Worm (Caenorhabditis elegans): Measurements from ENCODE around the gene B0336.7.

DNA sequence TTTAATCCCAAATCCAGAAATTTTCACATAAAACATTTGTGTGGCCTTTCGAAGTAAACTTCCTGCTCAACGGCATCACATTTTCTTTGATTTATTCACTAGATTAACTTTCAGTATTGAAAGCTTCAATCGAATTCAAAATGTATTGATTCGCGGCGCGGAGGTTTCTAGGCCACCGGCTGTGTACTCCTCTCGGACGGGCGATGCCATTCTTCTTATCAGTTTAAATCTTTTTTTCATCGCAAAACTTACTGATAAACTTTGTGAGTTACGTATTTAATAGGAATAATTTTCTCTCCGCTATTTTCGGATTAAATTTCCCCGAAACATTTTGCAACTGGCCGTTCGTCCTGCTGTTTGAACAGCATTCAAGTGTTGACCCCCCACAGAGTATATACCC, 24.7 kb upstream of the B0336.7 start:
- TF ChIP-seq flt-1 (GFP tag; IDR thresholded peaks at IDR 0.05) (peak; percentile 49; the same call in 1 of the 2 replicates), ztf-23 (GFP tag; IDR thresholded peaks at IDR 0.05) (no peak), tab-1 (GFP tag; IDR thresholded peaks at IDR 0.05) (no peak), T22C8.4 (GFP tag; IDR thresholded peaks at IDR 0.05) (peak; percentile 18; the same call in 1 of the 2 replicates), ztf-29 (GFP tag; IDR thresholded peaks at IDR 0.05) (no peak), cog-1 (tag; optimal IDR thresholded peaks at IDR 0.05) (no peak), ref-1 (GFP tag; conservative IDR thresholded peaks at IDR 0.05) (no peak)

Data from whole organism, midembryonic.